Worm (Caenorhabditis elegans) whole organism, L4 larva: ENCODE results near the gene abch-1.

Source experiments
- R02D3.7 ChIP-seq: fragments of 150-350 bp; sonication (generic microtip); optimal IDR thresholded peaks from 3 replicates; lab custom pipeline; 2014; ENCODE audit warnings: missing biosample characterization, missing genetic modification characterization
- ZK546.5 ChIP-seq, 2 experiments: sonication (generic microtip); optimal IDR thresholded peaks; 2 replicates each; lab custom pipeline; 2017; ENCODE audit warnings: missing biosample characterization in 2 of 2, missing genetic modification characterization in 2 of 2
- ceh-82 ChIP-seq: sonication (generic microtip); optimal IDR thresholded peaks from 2 replicates; lab custom pipeline; 2017; ENCODE audit warnings: missing biosample characterization, missing genetic modification characterization
- egl-27 ChIP-seq: sonication (generic microtip); optimal IDR thresholded peaks from 3 replicates; lab custom pipeline; 2017; ENCODE audit warnings: missing biosample characterization, missing genetic modification reagents, missing genetic modification characterization
- hif-1 ChIP-seq, 2 experiments: sonication (generic microtip); optimal IDR thresholded peaks; 2 replicates each; lab custom pipeline; 2016 to 2017; ENCODE audit warnings: missing compliant biosample characterization in 2 of 2, missing genetic modification characterization in 2 of 2, missing genetic modification reagents in 2 of 2, missing genotype in 2 of 2, mild to moderate bottlenecking in 1 of 2
- nhr-42 ChIP-seq: fragments of 200-800 bp; sonication (Bioruptor generic); IDR thresholded peaks from 2 replicates; pipeline ENCODE4 v1.3.6; 2022; ENCODE audit warnings: missing genetic modification characterization, missing compliant biosample characterization
- nhr-48 ChIP-seq: sonication (generic microtip); optimal IDR thresholded peaks from 2 replicates; lab custom pipeline; 2016; ENCODE audit warnings: mild to moderate bottlenecking, missing genetic modification characterization, missing compliant biosample characterization
- rbr-2 ChIP-seq: sonication (generic microtip); optimal IDR thresholded peaks from 2 replicates; lab custom pipeline; 2016; ENCODE audit warnings: missing genotype, missing genetic modification characterization, missing compliant biosample characterization
- sdz-12 ChIP-seq: fragments of 200-800 bp; sonication (Bioruptor generic); optimal IDR thresholded peaks from 2 replicates; lab custom pipeline; 2018; ENCODE audit warnings: mild to moderate bottlenecking, missing genetic modification characterization, missing compliant biosample characterization
- snpc-4 ChIP-seq: fragments of 150-350 bp; optimal IDR thresholded peaks from 2 replicates; lab custom pipeline; 2014; ENCODE audit warnings: missing biosample characterization, missing genetic modification characterization

DNA sequence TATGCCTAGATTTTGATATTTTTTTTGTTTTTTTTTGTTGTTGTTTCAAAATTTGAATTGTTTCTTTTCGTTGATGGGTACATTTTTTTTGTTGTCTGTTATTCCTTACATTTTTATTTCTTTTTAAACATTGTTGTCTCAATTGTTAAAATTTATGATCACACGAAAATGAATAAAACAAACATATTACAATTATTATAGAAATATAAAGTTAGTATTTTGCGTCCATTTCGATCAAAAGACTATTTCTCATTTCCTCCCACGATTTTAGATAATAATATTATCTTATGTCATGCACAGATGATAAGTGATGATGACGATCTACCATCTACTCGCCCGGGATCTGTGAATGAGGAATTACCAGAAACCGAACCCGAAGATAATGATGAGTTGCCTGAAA, 23.2 kb upstream of the abch-1 start, which contains the start of gene wrn-1:
- TF ChIP-seq snpc-4 (tag; lab: Kevin White, UChicago) (no peak), ceh-82 (no peak), sdz-12 (GFP tag; lab: Kevin White, UChicago) (no peak), ZK546.5 (tag; optimal IDR thresholded peaks at IDR 0.05; lab: Kevin White, UChicago) (no peak), R02D3.7 (no peak), nhr-48 (tag; lab: Kevin White, UChicago) (no peak), rbr-2 (tag; lab: Kevin White, UChicago) (no peak), egl-27 (tag; lab: Kevin White, UChicago) (no peak), nhr-42 (GFP tag; lab: Robert Waterston, UW) (no peak), hif-1 (tag; optimal IDR thresholded peaks at IDR 0.05; lab: Kevin White, UChicago) (no peak)
